Worm (Caenorhabditis elegans) whole organism, L3 larva: ENCODE results near the gene C07E3.8.

ENCODE experiments used
- aly-2 ChIP-seq: fragments of 150-350 bp; optimal IDR thresholded peaks from 2 replicates; lab custom pipeline; 2014; ENCODE audit warnings: missing biosample characterization, missing genetic modification characterization
- daf-12 ChIP-seq: fragments of 150-350 bp; optimal IDR thresholded peaks from 2 replicates; lab custom pipeline; 2014; ENCODE audit warnings: missing biosample characterization, missing genetic modification reagents, missing genetic modification characterization
- elt-3 ChIP-seq, 3 experiments: fragments of 150-350 bp in 1 of 3; sonication (generic microtip) in 2 of 3; optimal IDR thresholded peaks; 2 replicates in 2 of 3; 4 replicates in 1 of 3; lab custom pipeline; 2014 to 2017; ENCODE audit warnings: missing biosample characterization in 3 of 3, missing genetic modification characterization in 3 of 3
- fos-1 ChIP-seq: fragments of 150-350 bp; optimal IDR thresholded peaks from 2 replicates; lab custom pipeline; 2014; ENCODE audit warnings: missing biosample characterization, missing genetic modification characterization
- nfya-1 ChIP-seq: sonication (generic microtip); optimal IDR thresholded peaks from 2 replicates; lab custom pipeline; 2017; ENCODE audit warnings: missing genetic modification characterization, mild to moderate bottlenecking, missing compliant biosample characterization, antibody characterized with exemption, moderate library complexity; ENCODE audit not compliant: insufficient read depth
- nhr-11 ChIP-seq: fragments of 150-350 bp; optimal IDR thresholded peaks from 2 replicates; lab custom pipeline; 2014; ENCODE audit warnings: missing biosample characterization, missing genetic modification characterization
- nhr-28 ChIP-seq: fragments of 150-350 bp; optimal IDR thresholded peaks from 2 replicates; lab custom pipeline; 2014; ENCODE audit warnings: missing biosample characterization, missing genetic modification characterization
- nhr-77 ChIP-seq: fragments of 150-350 bp; optimal IDR thresholded peaks from 2 replicates; lab custom pipeline; 2014; ENCODE audit warnings: missing biosample characterization, missing genetic modification characterization
- pqm-1 ChIP-seq: fragments of 150-350 bp; optimal IDR thresholded peaks from 2 replicates; lab custom pipeline; 2017; ENCODE audit warnings: missing biosample characterization, missing genetic modification characterization, inconsistent platforms
- sea-2 ChIP-seq: fragments of 150-350 bp; sonication (generic microtip); optimal IDR thresholded peaks from 4 replicates; lab custom pipeline; 2014; ENCODE audit warnings: missing biosample characterization, missing genetic modification reagents, missing genetic modification characterization
- unc-62 ChIP-seq: fragments of 150-350 bp; sonication (generic microtip); optimal IDR thresholded peaks from 4 replicates; lab custom pipeline; 2014; ENCODE audit warnings: missing biosample characterization, missing genetic modification reagents, missing genetic modification characterization
- ztf-11 ChIP-seq: fragments of 150-350 bp; optimal IDR thresholded peaks from 2 replicates; lab custom pipeline; 2014; ENCODE audit warnings: missing biosample characterization, missing genetic modification characterization

- TF ChIP-seq ztf-11 (no peak), nhr-28 (tag; lab: Kevin White, UChicago) (no peak), elt-3 (tag; optimal IDR thresholded peaks at IDR 0.05; lab: Kevin White, UChicago) (no peak), unc-62 (GFP tag; lab: Kevin White, UChicago) (no peak), pqm-1 (tag; lab: Kevin White, UChicago) (no peak), nfya-1 (tag; lab: Kevin White, UChicago) (no peak), daf-12 (tag; lab: Kevin White, UChicago) (no peak), sea-2 (no peak), nhr-11 (tag; lab: Kevin White, UChicago) (no peak), aly-2 (tag; lab: Kevin White, UChicago) (no peak), fos-1 (tag; lab: Kevin White, UChicago) (no peak), nhr-77 (tag; lab: Kevin White, UChicago) (no peak)
Observed at ce11 chrII:10351963-10352362, at the start of gene C07E3.8.
